Fruit fly (Drosophila melanogaster) whole organism, embryonic: ENCODE results near the gene CG7227.
A peak's percentile ranks its signal among the peaks of the same experiment; 100 is the strongest.

Experiments used
- Awh ChIP-seq: fragments of 200-800 bp; sonication (Bioruptor generic); IDR thresholded peaks from 2 replicates; pipeline ENCODE4, ENCODE4 v1.3.6; 2022; ENCODE audit warnings: missing biosample characterization, missing genetic modification characterization
- CG10147 ChIP-seq: fragments of 200-800 bp; sonication (Bioruptor generic); optimal IDR thresholded peaks from 2 replicates; lab custom pipeline; 2019; ENCODE audit warnings: missing biosample characterization, mild to moderate bottlenecking, missing genetic modification characterization, moderate library complexity
- CG10366 ChIP-seq: fragments of 200-800 bp; sonication (Bioruptor generic); IDR thresholded peaks from 2 replicates; pipeline ENCODE4 v1.3.6; 2022; ENCODE audit warnings: missing biosample characterization, missing genetic modification characterization
- CG10565 ChIP-seq: fragments of 200-800 bp; sonication (Bioruptor generic); optimal IDR thresholded peaks from 3 replicates; lab custom pipeline; 2016; ENCODE audit warnings: missing biosample characterization, mild to moderate bottlenecking, missing genetic modification characterization
- CG11093 ChIP-seq: fragments of 200-800 bp; sonication (Bioruptor generic); IDR thresholded peaks from 3 replicates; pipeline ENCODE4 v1.3.6; 2022; ENCODE audit warnings: missing biosample characterization, missing genetic modification characterization
- CG11456 ChIP-seq: fragments of 200-800 bp; sonication (Bioruptor generic); IDR thresholded peaks from 3 replicates; pipeline ENCODE4 v1.3.6; 2022; ENCODE audit warnings: missing biosample characterization, missing genetic modification characterization
- CG14965 ChIP-seq: fragments of 200-800 bp; sonication (Bioruptor generic); optimal IDR thresholded peaks from 2 replicates; lab custom pipeline; 2016; ENCODE audit warnings: missing biosample characterization, missing genetic modification characterization, borderline replicate concordance
- CG1529 ChIP-seq: fragments of 200-800 bp; sonication (Bioruptor generic); optimal IDR thresholded peaks from 3 replicates; lab custom pipeline; 2018; ENCODE audit warnings: missing biosample characterization, missing genetic modification characterization
- CG15514 ChIP-seq: fragments of 200-800 bp; sonication (Bioruptor generic); optimal IDR thresholded peaks from 3 replicates; lab custom pipeline; 2017; ENCODE audit warnings: missing biosample characterization, missing genetic modification characterization, mild to moderate bottlenecking, moderate library complexity, missing genetic modification reagents
- CG17361 ChIP-seq: fragments of 200-800 bp; sonication (Bioruptor generic); IDR thresholded peaks from 3 replicates; pipeline ENCODE4 v1.3.6; 2022; ENCODE audit warnings: missing biosample characterization, missing genetic modification characterization
- CG30403 ChIP-seq: fragments of 200-800 bp; sonication (Bioruptor generic); optimal IDR thresholded peaks from 3 replicates; lab custom pipeline; 2016; ENCODE audit warnings: missing biosample characterization, missing genetic modification characterization
- CG32767 ChIP-seq: fragments of 200-800 bp; sonication (Bioruptor generic); IDR thresholded peaks from 2 replicates; pipeline ENCODE4 v1.3.6; 2022; ENCODE audit warnings: missing biosample characterization, missing genetic modification characterization
- CG32772 ChIP-seq: fragments of 200-800 bp; sonication (Bioruptor generic); IDR thresholded peaks from 2 replicates; pipeline ENCODE4 v1.3.6; 2022; ENCODE audit warnings: missing biosample characterization, missing genetic modification characterization
- CG34224 ChIP-seq: fragments of 200-800 bp; sonication (Bioruptor generic); IDR thresholded peaks from 3 replicates; pipeline ENCODE4 v1.3.6; 2022; ENCODE audit warnings: missing biosample characterization, missing genetic modification characterization; ENCODE audit not compliant: partially characterized antibody
- CG4424 ChIP-seq: fragments of 200-800 bp; sonication (Bioruptor generic); optimal IDR thresholded peaks from 3 replicates; lab custom pipeline; 2016; ENCODE audit warnings: missing biosample characterization, missing genetic modification characterization
- CG5180 ChIP-seq: fragments of 200-800 bp; sonication (Bioruptor generic); optimal IDR thresholded peaks from 3 replicates; lab custom pipeline; 2017; ENCODE audit warnings: missing biosample characterization, missing genetic modification characterization, mild to moderate bottlenecking, moderate library complexity, missing genetic modification reagents
- CG6272 ChIP-seq: fragments of 200-800 bp; sonication (Bioruptor generic); IDR thresholded peaks from 2 replicates; pipeline ENCODE4 v1.3.6; 2022; ENCODE audit warnings: missing biosample characterization, missing genetic modification characterization
- CG6765 ChIP-seq: fragments of 200-800 bp; sonication (Bioruptor generic); optimal IDR thresholded peaks from 3 replicates; lab custom pipeline; 2017; ENCODE audit warnings: missing biosample characterization, mild to moderate bottlenecking, missing genetic modification characterization
- CG7271 ChIP-seq: fragments of 200-800 bp; sonication (Bioruptor generic); optimal IDR thresholded peaks from 2 replicates; lab custom pipeline; 2018; ENCODE audit warnings: missing biosample characterization, mild to moderate bottlenecking, missing genetic modification characterization, moderate library complexity
- CG7372 ChIP-seq: fragments of 200-800 bp; sonication (Bioruptor generic); IDR thresholded peaks from 2 replicates; pipeline ENCODE4 v1.3.6; 2022; ENCODE audit warnings: missing biosample characterization, missing genetic modification characterization
- CG7839 ChIP-seq: fragments of 200-800 bp; sonication (Bioruptor generic); optimal IDR thresholded peaks from 3 replicates; lab custom pipeline; 2018; ENCODE audit warnings: missing biosample characterization, mild to moderate bottlenecking, missing genetic modification characterization, moderate library complexity
- Chrac-16 ChIP-seq: fragments of 200-800 bp; sonication (Bioruptor generic); optimal IDR thresholded peaks from 3 replicates; lab custom pipeline; 2016; ENCODE audit warnings: missing biosample characterization, missing genetic modification characterization
- D ChIP-seq, 2 experiments: fragments of 200-800 bp in 1 of 2; fragments of >200 bp in 1 of 2; sonication (Bioruptor generic) in 1 of 2; optimal IDR thresholded peaks; 2 replicates in 1 of 2; 3 replicates in 1 of 2; lab custom pipeline; 2017; ENCODE audit warnings: mild to moderate bottlenecking in 1 of 2, missing biosample characterization in 1 of 2, missing genetic modification characterization in 1 of 2, missing genetic modification reagents in 1 of 2
- Fer1 ChIP-seq: fragments of 200-800 bp; sonication (Bioruptor generic); optimal IDR thresholded peaks from 2 replicates; lab custom pipeline; 2017; ENCODE audit warnings: missing biosample characterization, mild to moderate bottlenecking, missing genetic modification characterization
- Neu2 ChIP-seq: fragments of 200-800 bp; sonication (Bioruptor generic); optimal IDR thresholded peaks from 3 replicates; lab custom pipeline; 2016; ENCODE audit warnings: missing biosample characterization, missing genetic modification characterization, borderline replicate concordance
- Oli ChIP-seq: fragments of 200-800 bp; sonication (Bioruptor generic); optimal IDR thresholded peaks from 2 replicates; lab custom pipeline; 2018; ENCODE audit warnings: missing biosample characterization, mild to moderate bottlenecking, missing genetic modification characterization, moderate library complexity
- Rx ChIP-seq: fragments of 200-800 bp; sonication (Bioruptor generic); IDR thresholded peaks from 2 replicates; pipeline ENCODE4 v1.3.6; 2022; ENCODE audit warnings: missing biosample characterization, missing genetic modification characterization
- Stat92E ChIP-seq, 3 experiments: fragments of >200 bp in 2 of 3; fragments of 200-800 bp in 1 of 3; sonication (Bioruptor generic) in 1 of 3; optimal IDR thresholded peaks; 2 replicates each; lab custom pipeline; 2017 to 2019; ENCODE audit warnings: missing biosample characterization in 3 of 3, missing genetic modification characterization in 3 of 3, mild to moderate bottlenecking in 1 of 3, moderate library complexity in 1 of 3
- ap ChIP-seq: fragments of 200-800 bp; sonication (Bioruptor generic); IDR thresholded peaks from 2 replicates; pipeline ENCODE4 v1.3.6; 2022; ENCODE audit warnings: missing biosample characterization, missing genetic modification characterization
- bcd ChIP-seq: fragments of 200-800 bp; sonication (Bioruptor generic); optimal IDR thresholded peaks from 2 replicates; lab custom pipeline; 2017; ENCODE audit warnings: missing biosample characterization, mild to moderate bottlenecking, missing genetic modification characterization
- corto ChIP-seq: fragments of 200-800 bp; sonication (Bioruptor generic); optimal IDR thresholded peaks from 2 replicates; lab custom pipeline; 2016; ENCODE audit warnings: missing biosample characterization, mild to moderate bottlenecking, missing genetic modification characterization, moderate library complexity
- cwo ChIP-seq: fragments of 200-800 bp; sonication (Bioruptor generic); optimal IDR thresholded peaks from 3 replicates; lab custom pipeline; 2017; ENCODE audit warnings: missing biosample characterization, missing genetic modification characterization, mild to moderate bottlenecking, moderate library complexity, missing genetic modification reagents
- dysf ChIP-seq: fragments of 200-800 bp; sonication (Bioruptor generic); IDR thresholded peaks from 3 replicates; pipeline ENCODE4 v1.3.6; 2022; ENCODE audit warnings: missing biosample characterization, missing genetic modification characterization
- fd96Cb ChIP-seq: fragments of 200-800 bp; sonication (Bioruptor generic); optimal IDR thresholded peaks from 2 replicates; lab custom pipeline; 2018; ENCODE audit warnings: missing biosample characterization, mild to moderate bottlenecking, missing genetic modification characterization, moderate library complexity
- gem ChIP-seq: fragments of 200-800 bp; sonication (Bioruptor generic); optimal IDR thresholded peaks from 2 replicates; lab custom pipeline; 2019; ENCODE audit warnings: missing biosample characterization, mild to moderate bottlenecking, missing genetic modification characterization, moderate library complexity
- gsb ChIP-seq: fragments of 200-800 bp; sonication (Bioruptor generic); IDR thresholded peaks from 2 replicates; pipeline ENCODE4 v1.3.6; 2022; ENCODE audit warnings: missing biosample characterization, missing genetic modification characterization
- lola ChIP-seq, 3 experiments: fragments of >200 bp in 2 of 3; fragments of 200-800 bp in 1 of 3; sonication (Bioruptor generic) in 1 of 3; optimal IDR thresholded peaks; 2 replicates each; lab custom pipeline; 2017 to 2019; ENCODE audit warnings: missing biosample characterization in 3 of 3, missing genetic modification characterization in 3 of 3, mild to moderate bottlenecking in 1 of 3, moderate library complexity in 1 of 3
- lov ChIP-seq, 2 experiments: fragments of 200-800 bp in 1 of 2; fragments of >200 bp in 1 of 2; sonication (Bioruptor generic) in 1 of 2; IDR thresholded peaks in 1 of 2; optimal IDR thresholded peaks in 1 of 2; 2 replicates in 1 of 2; 3 replicates in 1 of 2; pipeline versions ENCODE4 v1.3.6 to Lab custom; 2017 to 2022; ENCODE audit warnings: missing biosample characterization in 1 of 2, missing genetic modification characterization in 1 of 2
- phol ChIP-seq: fragments of 200-800 bp; sonication (Bioruptor generic); optimal IDR thresholded peaks from 3 replicates; lab custom pipeline; 2018; ENCODE audit warnings: missing biosample characterization, mild to moderate bottlenecking, missing genetic modification characterization, moderate library complexity
- sd ChIP-seq: fragments of 200-800 bp; sonication (Bioruptor generic); optimal IDR thresholded peaks from 3 replicates; lab custom pipeline; 2018; ENCODE audit warnings: missing biosample characterization, mild to moderate bottlenecking, missing genetic modification characterization, moderate library complexity
- sima ChIP-seq: fragments of 200-800 bp; sonication (Bioruptor generic); optimal IDR thresholded peaks from 2 replicates; lab custom pipeline; 2016; ENCODE audit warnings: missing biosample characterization, missing genetic modification characterization
- slp2 ChIP-seq: fragments of 200-800 bp; sonication (Bioruptor generic); optimal IDR thresholded peaks from 2 replicates; lab custom pipeline; 2016; ENCODE audit warnings: missing biosample characterization, missing genetic modification characterization
- sob ChIP-seq: fragments of 200-800 bp; sonication (Bioruptor generic); IDR thresholded peaks from 2 replicates; pipeline ENCODE4 v1.3.6; 2022; ENCODE audit warnings: missing biosample characterization, missing genetic modification characterization
- stc ChIP-seq: fragments of 200-800 bp; sonication (Bioruptor generic); IDR thresholded peaks from 2 replicates; pipeline ENCODE4 v1.3.6; 2022; ENCODE audit warnings: missing biosample characterization, missing genetic modification characterization
- tll ChIP-seq, 2 experiments: fragments of 200-800 bp in 1 of 2; fragments of >200 bp in 1 of 2; sonication (Bioruptor generic) in 1 of 2; optimal IDR thresholded peaks; 2 replicates each; lab custom pipeline; 2017 to 2019; ENCODE audit warnings: missing biosample characterization in 2 of 2, missing genetic modification characterization in 2 of 2, mild to moderate bottlenecking in 1 of 2, moderate library complexity in 1 of 2
- twi ChIP-seq: fragments of 200-800 bp; optimal IDR thresholded peaks from 2 replicates; lab custom pipeline; 2019; ENCODE audit warnings: missing biosample characterization, mild to moderate bottlenecking, missing genetic modification characterization, moderate library complexity
- usp ChIP-seq: fragments of >200 bp; optimal IDR thresholded peaks from 2 replicates; lab custom pipeline; 2017; ENCODE audit warnings: missing biosample characterization, missing genetic modification characterization

CG7227 gene

DNA sequence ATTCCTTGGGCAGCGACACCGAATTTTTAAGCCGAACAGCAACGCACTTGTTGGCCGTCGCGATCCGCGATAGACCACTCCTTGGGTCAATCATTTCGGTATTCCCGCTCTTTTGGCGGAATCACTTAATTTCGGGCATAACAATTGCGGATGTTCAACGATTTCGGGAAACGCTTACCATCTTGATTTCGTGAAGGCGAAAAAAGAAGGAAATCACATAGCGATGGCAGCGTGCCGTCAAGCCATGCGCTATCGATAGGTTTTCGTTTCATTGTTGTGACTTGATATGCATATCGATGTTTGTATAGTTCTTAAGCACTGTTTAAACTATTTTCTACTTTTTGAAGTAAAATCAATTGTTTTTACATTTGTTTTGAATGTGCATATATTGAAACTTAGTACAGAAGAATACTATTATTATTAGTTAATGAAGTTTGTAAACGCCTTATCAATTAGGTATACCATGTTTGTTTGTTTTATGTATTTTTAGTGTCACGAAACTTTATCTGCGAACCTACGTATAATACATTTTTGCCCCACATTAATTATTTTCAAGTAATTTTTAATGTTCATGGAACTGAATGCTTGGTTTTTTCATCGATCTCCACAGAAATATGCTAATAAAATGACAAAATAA is 44.8 kb upstream of the CG7227 start, which contains the start of gene RpL36A (continued):
- TF ChIP-seq twi (tag; lab: Kevin White, UChicago) = peak; percentile 4
- TF ChIP-seq CG6765 = peak; percentile 81
- TF ChIP-seq dysf (GFP tag; lab: Robert Waterston, UW) = peak; percentile 64; the same call in 2 of the 3 replicates
- TF ChIP-seq gsb (GFP tag; lab: Robert Waterston, UW) = no peak
- peak; percentile 68 for TF ChIP-seq CG30403 (GFP tag; lab: Kevin White, UChicago)
- TF ChIP-seq corto = no peak
- TF ChIP-seq slp2 (GFP tag; lab: Kevin White, UChicago) = peak; percentile 33
- TF ChIP-seq lola (GFP tag; optimal IDR thresholded peaks at IDR 0.05; lab: Kevin White, UChicago) = no peak
- peak; percentile 29 for TF ChIP-seq CG1529 (GFP tag; lab: Kevin White, UChicago)
- no peak for TF ChIP-seq gem (tag; lab: Kevin White, UChicago)
- TF ChIP-seq CG4424 = peak; percentile 17
- no peak for TF ChIP-seq CG32767 (GFP tag; lab: Robert Waterston, UW)
- TF ChIP-seq Stat92E (GFP tag; optimal IDR thresholded peaks at IDR 0.05; lab: Kevin White, UChicago) = peak in 1 of 3 experiments; percentile 79
- TF ChIP-seq Fer1 (GFP tag; lab: Kevin White, UChicago) = peak; percentile 76
- no peak for TF ChIP-seq usp
- peak; percentile 31 for TF ChIP-seq CG34224 (GFP tag; lab: Robert Waterston, UW)
- no peak for TF ChIP-seq cwo (GFP tag; lab: Kevin White, UChicago)
- TF ChIP-seq fd96Cb (tag; lab: Kevin White, UChicago) = no peak
- no peak for TF ChIP-seq CG7372
- TF ChIP-seq phol (tag; lab: Kevin White, UChicago) = peak; percentile 41
- TF ChIP-seq ap (GFP tag; lab: Robert Waterston, UW) = no peak
- no peak for TF ChIP-seq CG10565 (GFP tag; lab: Kevin White, UChicago)
- no peak for TF ChIP-seq sima
- no peak for TF ChIP-seq Oli (tag; lab: Kevin White, UChicago)
- peak; percentile 52 for TF ChIP-seq CG15514 (GFP tag; lab: Kevin White, UChicago)
- TF ChIP-seq CG10147 (GFP tag; lab: Kevin White, UChicago) = no peak
- peak; percentile 15; the same call in 1 of the 2 replicates for TF ChIP-seq CG6272
- peak; percentile 41 for TF ChIP-seq Chrac-16 (GFP tag; lab: Kevin White, UChicago)
- TF ChIP-seq D (optimal IDR thresholded peaks at IDR 0.05; lab: Kevin White, UChicago) = peak; percentile 10
- TF ChIP-seq D (GFP tag; optimal IDR thresholded peaks at IDR 0.05; lab: Kevin White, UChicago) = no peak
- TF ChIP-seq Neu2 (GFP tag; lab: Kevin White, UChicago) = no peak
- TF ChIP-seq CG7839 (tag; lab: Kevin White, UChicago) = no peak
- TF ChIP-seq CG32772 (GFP tag; lab: Robert Waterston, UW) = peak; percentile 33; the same call in 1 of the 2 replicates
- TF ChIP-seq bcd (GFP tag; lab: Kevin White, UChicago) = peak; percentile 58
- no peak for TF ChIP-seq CG11093 (GFP tag; lab: Robert Waterston, UW)
- no peak for TF ChIP-seq tll (GFP tag; optimal IDR thresholded peaks at IDR 0.05; lab: Kevin White, UChicago)
- TF ChIP-seq CG11456 (GFP tag; lab: Robert Waterston, UW) = peak; percentile 87
- TF ChIP-seq sd = peak; percentile 16
- TF ChIP-seq CG10366 = peak; percentile 60
- TF ChIP-seq CG5180 (GFP tag; lab: Kevin White, UChicago) = no peak
- TF ChIP-seq lov (optimal IDR thresholded peaks at IDR 0.05; lab: Kevin White, UChicago) = no peak
- peak; percentile 76; the same call in 2 of the 3 replicates for TF ChIP-seq lov (GFP tag; IDR thresholded peaks at IDR 0.05; lab: Robert Waterston, UW)
- no peak for TF ChIP-seq Rx (GFP tag; lab: Robert Waterston, UW)
- TF ChIP-seq Awh (GFP tag; lab: Robert Waterston, UW) = peak; percentile 53; the same call in 1 of the 2 replicates
- peak; percentile 45 for TF ChIP-seq stc (GFP tag; lab: Robert Waterston, UW)
- TF ChIP-seq CG14965 (GFP tag; lab: Kevin White, UChicago) = no peak
- TF ChIP-seq CG17361 = no peak; the same call in 2 of the 3 replicates
- TF ChIP-seq CG7271 (tag; lab: Kevin White, UChicago) = no peak
- peak; percentile 84 for TF ChIP-seq sob (GFP tag; lab: Robert Waterston, UW)
